Worm (Caenorhabditis elegans): Measurements from ENCODE around the gene ttx-1.

- TF ChIP-seq pha-4 (tag; optimal IDR thresholded peaks at IDR 0.05) (no peak), unc-39 (tag; optimal IDR thresholded peaks at IDR 0.05) (no peak), ama-1 (optimal IDR thresholded peaks at IDR 0.05) (no peak), ztf-4 (tag; optimal IDR thresholded peaks at IDR 0.05) (no peak), zag-1 (tag; optimal IDR thresholded peaks at IDR 0.05) (no peak), skn-1 (tag; optimal IDR thresholded peaks at IDR 0.05) (no peak), nhr-237 (tag; optimal IDR thresholded peaks at IDR 0.05) (no peak), ztf-11 (tag; optimal IDR thresholded peaks at IDR 0.05) (no peak), nhr-76 (tag; optimal IDR thresholded peaks at IDR 0.05) (no peak), sea-2 (GFP tag; optimal IDR thresholded peaks at IDR 0.05) (no peak), lin-39 (tag; optimal IDR thresholded peaks at IDR 0.05) (no peak), nhr-77 (tag; optimal IDR thresholded peaks at IDR 0.05) (no peak), elt-2 (tag; optimal IDR thresholded peaks at IDR 0.05) (no peak)
Measured at ce11 chrV:20064076-20064475, at the start of gene ttx-1.

All from whole organism, L3 larva.